Fruit fly (Drosophila melanogaster): ENCODE measurements around the gene CG9555.

dm6 chr2L:8987251-8987937, 4.1 kb upstream of the CG9555 start:
- TF ChIP-seq CG32264 (GFP tag; optimal IDR thresholded peaks at IDR 0.05): no peak
- TF ChIP-seq Vsx2 (GFP tag; optimal IDR thresholded peaks at IDR 0.05; ENCODE audit: partially characterized antibody): no peak
